Worm (Caenorhabditis elegans) whole organism, late embryonic: ENCODE data around the gene dpm-1.

Experiments
- C38D4.7 ChIP-seq: fragments of 200-800 bp; sonication (Bioruptor generic); optimal IDR thresholded peaks from 2 replicates; lab custom pipeline; 2018; ENCODE audit warnings: mild to moderate bottlenecking, missing genetic modification characterization, moderate library complexity, missing compliant biosample characterization
- ahr-1 ChIP-seq: sonication (generic microtip); optimal IDR thresholded peaks from 2 replicates; lab custom pipeline; 2016; ENCODE audit warnings: missing genetic modification characterization, missing compliant biosample characterization
- ceh-9 ChIP-seq: sonication (generic microtip); optimal IDR thresholded peaks from 2 replicates; lab custom pipeline; 2016; ENCODE audit warnings: mild to moderate bottlenecking, missing genetic modification characterization, inconsistent platforms, missing compliant biosample characterization
- dve-1 ChIP-seq: sonication (generic microtip); optimal IDR thresholded peaks from 2 replicates; lab custom pipeline; 2017; ENCODE audit warnings: antibody characterized with exemption, mild to moderate bottlenecking, missing genetic modification characterization, missing compliant biosample characterization
- nhr-11 ChIP-seq: fragments of 150-350 bp; optimal IDR thresholded peaks from 2 replicates; lab custom pipeline; 2014; ENCODE audit warnings: missing biosample characterization, missing genetic modification characterization
- pat-9 ChIP-seq: fragments of 200-800 bp; sonication (Bioruptor generic); optimal IDR thresholded peaks from 2 replicates; lab custom pipeline; 2018; ENCODE audit warnings: mild to moderate bottlenecking, missing genetic modification characterization, moderate library complexity, missing compliant biosample characterization
- unc-86 ChIP-seq: sonication (generic microtip); optimal IDR thresholded peaks from 2 replicates; lab custom pipeline; 2016; ENCODE audit warnings: missing genetic modification characterization, missing compliant biosample characterization

- TF ChIP-seq ceh-9 (tag; lab: Kevin White, UChicago) = no peak
- TF ChIP-seq nhr-11 (tag; lab: Kevin White, UChicago) = no peak
- TF ChIP-seq ahr-1 (tag; lab: Kevin White, UChicago) = no peak
- TF ChIP-seq dve-1 (tag; lab: Kevin White, UChicago) = no peak
- no peak for TF ChIP-seq unc-86 (tag; lab: Kevin White, UChicago)
- no peak for TF ChIP-seq C38D4.7 (GFP tag; lab: Kevin White, UChicago)
- no peak for TF ChIP-seq pat-9 (tag; lab: Kevin White, UChicago)
Measured at ce11 chrIV:422112-422511, 23.4 kb upstream of the dpm-1 start.
